Worm (Caenorhabditis elegans) whole organism, early embryonic: ENCODE results near the gene C37C3.2.

Source experiments
- B0310.2 ChIP-seq: sonication (generic microtip); optimal IDR thresholded peaks from 2 replicates; lab custom pipeline; 2016; ENCODE audit warnings: mild to moderate bottlenecking, missing genetic modification characterization, missing compliant biosample characterization
- F13C5.2 ChIP-seq: sonication (generic microtip); optimal IDR thresholded peaks from 2 replicates; lab custom pipeline; 2017; ENCODE audit warnings: mild to moderate bottlenecking, missing genetic modification characterization, inconsistent platforms, missing compliant biosample characterization
- aly-1 ChIP-seq: sonication (generic microtip); optimal IDR thresholded peaks from 2 replicates; lab custom pipeline; 2016; ENCODE audit warnings: missing genetic modification characterization, missing compliant biosample characterization
- ama-1 ChIP-seq: fragments of 150-350 bp; optimal IDR thresholded peaks from 2 replicates; lab custom pipeline; 2014
- ceh-13 ChIP-seq: fragments of 200-800 bp; sonication (Bioruptor generic); optimal IDR thresholded peaks from 2 replicates; lab custom pipeline; 2018; ENCODE audit warnings: mild to moderate bottlenecking, missing genetic modification characterization, missing compliant biosample characterization
- ceh-36 ChIP-seq: sonication (generic microtip); optimal IDR thresholded peaks from 2 replicates; lab custom pipeline; 2016; ENCODE audit warnings: missing genetic modification characterization, inconsistent platforms, missing compliant biosample characterization
- ets-7 ChIP-seq: sonication (generic microtip); optimal IDR thresholded peaks from 2 replicates; lab custom pipeline; 2016; ENCODE audit warnings: missing genotype, missing genetic modification characterization, missing compliant biosample characterization
- flt-1 ChIP-seq: fragments of 200-800 bp; sonication (Bioruptor generic); IDR thresholded peaks from 2 replicates; pipeline ENCODE4 v1.3.6; 2022; ENCODE audit warnings: missing genetic modification characterization, missing compliant biosample characterization
- hmbx-1 ChIP-seq: sonication (generic microtip); optimal IDR thresholded peaks from 2 replicates; lab custom pipeline; 2016; ENCODE audit warnings: mild to moderate bottlenecking, missing genetic modification characterization, missing compliant biosample characterization
- hmg-4 ChIP-seq: fragments of 200-800 bp; sonication (Bioruptor generic); optimal IDR thresholded peaks from 2 replicates; lab custom pipeline; 2018; ENCODE audit warnings: mild to moderate bottlenecking, missing genetic modification characterization, missing compliant biosample characterization
- hnd-1 ChIP-seq: sonication (generic microtip); optimal IDR thresholded peaks from 2 replicates; lab custom pipeline; 2016; ENCODE audit warnings: missing genetic modification characterization, missing compliant biosample characterization
- pes-1 ChIP-seq: fragments of 200-800 bp; sonication (Bioruptor generic); IDR thresholded peaks from 2 replicates; pipeline ENCODE4 v1.3.6; 2022; ENCODE audit warnings: missing genetic modification reagents, missing genetic modification characterization, missing compliant biosample characterization
- scrt-1 ChIP-seq: fragments of 200-800 bp; sonication (Bioruptor generic); IDR thresholded peaks from 2 replicates; pipeline ENCODE4 v1.3.6; 2022; ENCODE audit warnings: missing genetic modification characterization, missing compliant biosample characterization
- sea-1 ChIP-seq: fragments of 200-800 bp; sonication (Bioruptor generic); conservative IDR thresholded peaks from 2 replicates; pipeline ENCODE4 v1.3.6; 2022; ENCODE audit warnings: missing genetic modification characterization, missing compliant biosample characterization
- tbx-11 ChIP-seq: fragments of 200-800 bp; sonication (Bioruptor generic); IDR thresholded peaks from 2 replicates; pipeline ENCODE4 v1.3.6; 2022; ENCODE audit warnings: missing genetic modification characterization, missing compliant biosample characterization
- tbx-37 ChIP-seq: fragments of 200-800 bp; sonication (Bioruptor generic); conservative IDR thresholded peaks from 2 replicates; pipeline ENCODE4 v1.3.6; 2022; ENCODE audit warnings: missing genetic modification reagents, missing genetic modification characterization, missing compliant biosample characterization
- tra-4 ChIP-seq: sonication (generic microtip); optimal IDR thresholded peaks from 2 replicates; lab custom pipeline; 2017; ENCODE audit warnings: missing genetic modification characterization, missing compliant biosample characterization

Gene C37C3.2

ce11 chrV:7863020-7863523 is 7.3 kb downstream of the C37C3.2 start, which contains the start of gene C37C3.10:
C37C3.10 (minus strand) TSS chrV:7863070.
- no peak for TF ChIP-seq ets-7
- TF ChIP-seq hmg-4 (GFP tag; lab: Kevin White, UChicago), result no peak

- TF ChIP-seq pes-1 (GFP tag; lab: Robert Waterston, UW), result no peak
Measured at ce11 chrV:7864663-7865062, 8.9 kb downstream of the C37C3.2 start, which contains the start of gene C37C3.11. C37C3.11 (minus strand) TSS chrV:7864763.

- TF ChIP-seq hnd-1 (no peak), sea-1 (GFP tag; lab: Robert Waterston, UW) (no peak), ama-1 (lab: Kevin White, UChicago) (no peak), F13C5.2 (tag; lab: Kevin White, UChicago) (no peak), hmg-4 (GFP tag; lab: Kevin White, UChicago) (no peak), ets-7 (no peak), B0310.2 (tag; lab: Kevin White, UChicago) (no peak), flt-1 (GFP tag; lab: Robert Waterston, UW) (no peak), hmbx-1 (tag; lab: Kevin White, UChicago) (no peak), scrt-1 (no peak), ceh-36 (tag; lab: Kevin White, UChicago) (no peak), tra-4 (no peak), tbx-37 (no peak), aly-1 (tag; lab: Kevin White, UChicago) (no peak), tbx-11 (GFP tag; lab: Robert Waterston, UW) (no peak)
Measured at ce11 chrV:7870707-7871106, 15.0 kb downstream of the C37C3.2 start, which contains the start of gene nipi-4. nipi-4 (minus strand) TSS chrV:7870807.

- no peak for TF ChIP-seq F13C5.2 (tag; lab: Kevin White, UChicago)
- TF ChIP-seq ama-1 (lab: Kevin White, UChicago), result no peak
- no peak for TF ChIP-seq scrt-1
- no peak for TF ChIP-seq hmg-4 (GFP tag; lab: Kevin White, UChicago)
- no peak for TF ChIP-seq hmbx-1 (tag; lab: Kevin White, UChicago)
- no peak for TF ChIP-seq ceh-36 (tag; lab: Kevin White, UChicago)
- TF ChIP-seq aly-1 (tag; lab: Kevin White, UChicago), result no peak
- TF ChIP-seq B0310.2 (tag; lab: Kevin White, UChicago), result no peak
- no peak for TF ChIP-seq hnd-1
Measured at ce11 chrV:7872945-7873344, 17.2 kb downstream of the C37C3.2 start.

- TF ChIP-seq pes-1 (GFP tag; lab: Robert Waterston, UW), result no peak
- TF ChIP-seq aly-1 (tag; lab: Kevin White, UChicago), result no peak
- no peak for TF ChIP-seq sea-1 (GFP tag; lab: Robert Waterston, UW)
- no peak for TF ChIP-seq flt-1 (GFP tag; lab: Robert Waterston, UW)
- no peak for TF ChIP-seq hmg-4 (GFP tag; lab: Kevin White, UChicago)
Measured at ce11 chrV:7875456-7875855, 19.7 kb downstream of the C37C3.2 start, which contains the start of gene F40A3.4. F40A3.4 (plus strand) TSS chrV:7875756.

ce11 chrV:7876881-7877475 is 21.2 kb downstream of the C37C3.2 start, which contains the start of gene F40A3.3:
F40A3.3 (plus strand) TSS chrV:7877444.
- TF ChIP-seq tbx-11 (GFP tag; lab: Robert Waterston, UW) (no peak), hmg-4 (GFP tag; lab: Kevin White, UChicago) (no peak), scrt-1 (no peak), sea-1 (GFP tag; lab: Robert Waterston, UW) (no peak), ceh-36 (tag; lab: Kevin White, UChicago) (no peak), ama-1 (lab: Kevin White, UChicago) (no peak), B0310.2 (tag; lab: Kevin White, UChicago) (no peak), ets-7 (no peak), tbx-37 (no peak), hmbx-1 (tag; lab: Kevin White, UChicago) (no peak), hnd-1 (no peak), ceh-13 (no peak)

ce11 chrV:7878411-7878964 is 22.7 kb downstream of the C37C3.2 start, which contains the start of gene F40A3.2:
F40A3.2 (plus strand) TSS chrV:7878914.
- no peak for TF ChIP-seq scrt-1
- no peak for TF ChIP-seq tbx-11 (GFP tag; lab: Robert Waterston, UW)
- TF ChIP-seq tra-4, result no peak
- no peak for TF ChIP-seq flt-1 (GFP tag; lab: Robert Waterston, UW)
- TF ChIP-seq pes-1 (GFP tag; lab: Robert Waterston, UW), result no peak
- no peak for TF ChIP-seq hmg-4 (GFP tag; lab: Kevin White, UChicago)
- no peak for TF ChIP-seq F13C5.2 (tag; lab: Kevin White, UChicago)
- no peak for TF ChIP-seq ceh-13
- TF ChIP-seq aly-1 (tag; lab: Kevin White, UChicago), result no peak
- no peak for TF ChIP-seq ets-7
- no peak for TF ChIP-seq B0310.2 (tag; lab: Kevin White, UChicago)
- TF ChIP-seq sea-1 (GFP tag; lab: Robert Waterston, UW), result no peak
- TF ChIP-seq ceh-36 (tag; lab: Kevin White, UChicago), result no peak
- no peak for TF ChIP-seq hmbx-1 (tag; lab: Kevin White, UChicago)
- TF ChIP-seq tbx-37, result no peak
- TF ChIP-seq hnd-1, result no peak
- no peak for TF ChIP-seq ama-1 (lab: Kevin White, UChicago)

- TF ChIP-seq ets-7 (no peak), B0310.2 (tag; lab: Kevin White, UChicago) (no peak), scrt-1 (no peak), pes-1 (GFP tag; lab: Robert Waterston, UW) (no peak), aly-1 (tag; lab: Kevin White, UChicago) (no peak), hmbx-1 (tag; lab: Kevin White, UChicago) (no peak), ceh-13 (no peak)
Measured at ce11 chrV:7884441-7884840, 28.7 kb downstream of the C37C3.2 start.
